Fruit fly (Drosophila melanogaster) whole organism, adult: ENCODE measurements around the gene CG7370.

ENCODE experiments used
- CG11617 ChIP-seq: fragments of 200-800 bp; sonication (Bioruptor generic); optimal IDR thresholded peaks from 2 replicates; lab custom pipeline; 2017; ENCODE audit warnings: mild to moderate bottlenecking, missing biosample characterization, missing genetic modification reagents, missing genetic modification characterization
- CG14711 ChIP-seq: fragments of 200-800 bp; sonication (Bioruptor generic); optimal IDR thresholded peaks from 2 replicates; lab custom pipeline; 2018; ENCODE audit warnings: missing biosample characterization, mild to moderate bottlenecking, missing genetic modification characterization, moderate library complexity
- CG1620 ChIP-seq: fragments of 200-800 bp; sonication (Bioruptor generic); optimal IDR thresholded peaks from 2 replicates; lab custom pipeline; 2016; ENCODE audit warnings: missing biosample characterization, missing genetic modification characterization
- CG33017 ChIP-seq: fragments of 200-800 bp; sonication (Bioruptor generic); optimal IDR thresholded peaks from 2 replicates; lab custom pipeline; 2018; ENCODE audit warnings: missing biosample characterization, mild to moderate bottlenecking, missing genetic modification characterization, moderate library complexity
- CG5204 ChIP-seq: fragments of 200-800 bp; sonication (Bioruptor generic); optimal IDR thresholded peaks from 2 replicates; lab custom pipeline; 2016; ENCODE audit warnings: missing biosample characterization, missing genetic modification characterization
- CG7101 ChIP-seq: fragments of 200-800 bp; sonication (Bioruptor generic); optimal IDR thresholded peaks from 2 replicates; lab custom pipeline; 2018; ENCODE audit warnings: missing biosample characterization, mild to moderate bottlenecking, missing genetic modification characterization, moderate library complexity
- Crg-1 ChIP-seq: fragments of 200-800 bp; sonication (Bioruptor generic); optimal IDR thresholded peaks from 2 replicates; lab custom pipeline; 2016; ENCODE audit warnings: missing biosample characterization, missing genetic modification characterization
- Hr96 ChIP-seq: fragments of 200-800 bp; sonication (Bioruptor generic); optimal IDR thresholded peaks from 2 replicates; lab custom pipeline; 2016; ENCODE audit warnings: missing biosample characterization, missing genetic modification characterization
- bab1 ChIP-seq: fragments of 200-800 bp; sonication (Bioruptor generic); optimal IDR thresholded peaks from 3 replicates; lab custom pipeline; 2019; ENCODE audit warnings: missing biosample characterization, mild to moderate bottlenecking, missing genetic modification characterization, moderate library complexity
- cnc ChIP-seq, 2 experiments: fragments of >200 bp; optimal IDR thresholded peaks; 2 replicates each; lab custom pipeline; 2017
- kay ChIP-seq: fragments of 200-800 bp; sonication (Bioruptor generic); peaks from one replicate; lab custom pipeline; 2016; ENCODE audit warnings: missing biosample characterization, missing genetic modification characterization, borderline replicate concordance
- toe ChIP-seq: fragments of 200-800 bp; sonication (Bioruptor generic); optimal IDR thresholded peaks from 2 replicates; lab custom pipeline; 2016; ENCODE audit warnings: missing biosample characterization, missing genetic modification characterization

DNA sequence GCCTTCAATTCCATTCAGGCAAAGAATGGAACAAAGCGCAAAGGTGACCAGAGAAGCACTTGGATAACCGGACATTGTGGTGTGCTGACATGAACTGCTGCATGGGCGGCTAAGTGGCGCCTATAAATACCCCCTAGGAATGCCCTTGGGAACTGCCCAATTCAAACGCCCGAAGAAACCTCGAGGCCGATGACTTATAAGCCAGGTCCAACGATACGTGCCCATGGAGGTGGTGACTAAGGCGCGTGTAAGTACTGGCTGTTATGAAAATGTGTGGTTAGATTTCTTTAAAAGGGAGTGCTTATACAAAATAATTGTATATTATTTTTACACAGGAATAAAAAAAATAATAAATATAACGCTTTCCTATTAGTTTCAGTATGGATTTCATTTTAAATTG is 39.3 kb upstream of the CG7370 start, which contains the start of gene CG14570:
- TF ChIP-seq CG11617 (GFP tag; lab: Kevin White, UChicago) (no peak), CG7101 (tag; lab: Kevin White, UChicago) (no peak), CG14711 (tag; lab: Kevin White, UChicago) (no peak), CG33017 (tag; lab: Kevin White, UChicago) (no peak), kay (GFP tag; lab: Kevin White, UChicago) (no peak), Crg-1 (GFP tag; lab: Kevin White, UChicago) (no peak), Hr96 (GFP tag; lab: Kevin White, UChicago) (no peak), bab1 (GFP tag; lab: Kevin White, UChicago) (no peak), cnc (optimal IDR thresholded peaks at IDR 0.05; lab: Kevin White, UChicago) (no peak), toe (GFP tag; lab: Kevin White, UChicago) (no peak), CG1620 (GFP tag; lab: Kevin White, UChicago) (no peak), CG5204 (GFP tag; lab: Kevin White, UChicago) (no peak)
